Worm (Caenorhabditis elegans): ENCODE results near the gene F28F8.7.

- TF ChIP-seq W03F9.2 (tag; optimal IDR thresholded peaks at IDR 0.05) (no peak), dao-5 (tag; optimal IDR thresholded peaks at IDR 0.05) (no peak), him-1 (tag; optimal IDR thresholded peaks at IDR 0.05) (no peak)
Measured at ce11 chrV:15594573-15594972, 4.2 kb upstream of the F28F8.7 start, which contains the start of gene fbxa-139.
